Worm (Caenorhabditis elegans) whole organism, L1 larva: Measurements from ENCODE around the gene M03C11.9.

Experiments used
- C16A3.4 ChIP-seq: fragments of 150-350 bp; optimal IDR thresholded peaks from 2 replicates; lab custom pipeline; 2014; ENCODE audit warnings: missing biosample characterization, missing genetic modification characterization
- Y116A8C.19 ChIP-seq: sonication (generic microtip); optimal IDR thresholded peaks from 2 replicates; lab custom pipeline; 2016; ENCODE audit warnings: missing compliant biosample characterization, missing genetic modification characterization, borderline replicate concordance
- alr-1 ChIP-seq: fragments of 200-800 bp; sonication (Bioruptor generic); optimal IDR thresholded peaks from 2 replicates; lab custom pipeline; 2018; ENCODE audit warnings: borderline replicate concordance, mild to moderate bottlenecking, missing genetic modification characterization, missing compliant biosample characterization
- ceh-8 ChIP-seq: fragments of 200-800 bp; sonication (Bioruptor generic); optimal IDR thresholded peaks from 2 replicates; lab custom pipeline; 2018; ENCODE audit warnings: mild to moderate bottlenecking, missing genetic modification characterization, moderate library complexity, missing compliant biosample characterization
- ceh-82 ChIP-seq, 3 experiments: fragments of 150-350 bp in 1 of 3; sonication (generic microtip) in 2 of 3; optimal IDR thresholded peaks; 2 replicates each; lab custom pipeline; 2014 to 2017; ENCODE audit warnings: missing biosample characterization in 3 of 3, missing genetic modification characterization in 3 of 3
- ceh-90 ChIP-seq: sonication (generic microtip); optimal IDR thresholded peaks from 2 replicates; lab custom pipeline; 2016; ENCODE audit warnings: missing genetic modification characterization, missing compliant biosample characterization
- efl-1 ChIP-seq, 4 experiments: fragments of 150-350 bp; optimal IDR thresholded peaks in 3 of 4; peaks in 1 of 4; 1 replicate in 1 of 4; 2 replicates in 3 of 4; lab custom pipeline; 2014; ENCODE audit warnings: missing biosample characterization in 2 of 4, missing genetic modification characterization in 2 of 4, missing genetic modification reagents in 2 of 4
- egl-13 ChIP-seq: sonication (generic microtip); optimal IDR thresholded peaks from 2 replicates; lab custom pipeline; 2016; ENCODE audit warnings: missing genotype, missing genetic modification reagents, missing genetic modification characterization, missing compliant biosample characterization
- elt-2 ChIP-seq: sonication (generic microtip); optimal IDR thresholded peaks from 2 replicates; lab custom pipeline; 2016; ENCODE audit warnings: missing genetic modification characterization, mild to moderate bottlenecking, inconsistent platforms, missing compliant biosample characterization, missing genetic modification reagents
- ets-5 ChIP-seq: fragments of 200-800 bp; sonication (Bioruptor generic); IDR thresholded peaks from 2 replicates; pipeline ENCODE4 v1.3.6; 2022; ENCODE audit warnings: missing genetic modification characterization, missing compliant biosample characterization
- fkh-8 ChIP-seq: sonication (generic microtip); optimal IDR thresholded peaks from 2 replicates; lab custom pipeline; 2016; ENCODE audit warnings: mild to moderate bottlenecking, missing genetic modification characterization, missing compliant biosample characterization
- fos-1 ChIP-seq: fragments of 150-350 bp; optimal IDR thresholded peaks from 2 replicates; lab custom pipeline; 2014; ENCODE audit warnings: missing biosample characterization, missing genetic modification characterization
- hpl-2 ChIP-seq: fragments of 150-350 bp; optimal IDR thresholded peaks from 2 replicates; lab custom pipeline; 2014; ENCODE audit warnings: missing biosample characterization, missing genetic modification reagents, missing genetic modification characterization
- isw-1 ChIP-seq: fragments of 200-800 bp; sonication (Bioruptor generic); IDR thresholded peaks from 2 replicates; pipeline ENCODE4 v1.3.6; 2022; ENCODE audit warnings: missing genetic modification characterization, missing compliant biosample characterization
- lin-14 ChIP-seq: fragments of 200-800 bp; sonication (Bioruptor generic); optimal IDR thresholded peaks from 2 replicates; lab custom pipeline; 2018; ENCODE audit warnings: mild to moderate bottlenecking, missing genetic modification characterization, moderate library complexity, missing compliant biosample characterization
- lin-39 ChIP-seq: fragments of 150-350 bp; optimal IDR thresholded peaks from 2 replicates; lab custom pipeline; 2014; ENCODE audit warnings: missing biosample characterization, missing genetic modification reagents, missing genetic modification characterization
- lir-3 ChIP-seq: sonication (generic microtip); optimal IDR thresholded peaks from 2 replicates; lab custom pipeline; 2016; ENCODE audit warnings: mild to moderate bottlenecking, missing genetic modification characterization, moderate library complexity, missing compliant biosample characterization; ENCODE audit not compliant: poor library complexity
- lsy-2 ChIP-seq, 2 experiments: fragments of 150-350 bp; optimal IDR thresholded peaks; 2 replicates each; lab custom pipeline; 2014; ENCODE audit warnings: missing biosample characterization in 2 of 2, missing genetic modification characterization in 2 of 2
- mep-1 ChIP-seq: fragments of 150-350 bp; optimal IDR thresholded peaks from 2 replicates; lab custom pipeline; 2014; ENCODE audit warnings: missing biosample characterization, missing genetic modification characterization
- nhr-12 ChIP-seq: sonication (generic microtip); optimal IDR thresholded peaks from 2 replicates; lab custom pipeline; 2017; ENCODE audit warnings: missing biosample characterization, missing genetic modification characterization
- nhr-47 ChIP-seq: sonication (generic microtip); optimal IDR thresholded peaks from 2 replicates; lab custom pipeline; 2016; ENCODE audit warnings: mild to moderate bottlenecking, missing genetic modification characterization, moderate library complexity, missing compliant biosample characterization
- nhr-71 ChIP-seq: sonication (generic microtip); optimal IDR thresholded peaks from 2 replicates; lab custom pipeline; 2016; ENCODE audit warnings: mild to moderate bottlenecking, missing genetic modification characterization, moderate library complexity, missing compliant biosample characterization
- nhr-76 ChIP-seq: sonication (generic microtip); optimal IDR thresholded peaks from 2 replicates; lab custom pipeline; 2017; ENCODE audit warnings: missing biosample characterization, missing genetic modification characterization
- nhr-77 ChIP-seq: fragments of 150-350 bp; optimal IDR thresholded peaks from 2 replicates; lab custom pipeline; 2014; ENCODE audit warnings: missing biosample characterization, missing genetic modification characterization
- pax-3 ChIP-seq: fragments of 200-800 bp; sonication (Bioruptor generic); optimal IDR thresholded peaks from 2 replicates; lab custom pipeline; 2018; ENCODE audit warnings: mild to moderate bottlenecking, missing genetic modification characterization, moderate library complexity, missing compliant biosample characterization
- skn-1 ChIP-seq: fragments of 150-350 bp; optimal IDR thresholded peaks from 2 replicates; lab custom pipeline; 2014; ENCODE audit warnings: missing biosample characterization, missing genetic modification characterization
- snu-23 ChIP-seq: sonication (generic microtip); optimal IDR thresholded peaks from 2 replicates; lab custom pipeline; 2016; ENCODE audit warnings: missing genetic modification characterization, missing compliant biosample characterization
- swsn-7 ChIP-seq: sonication (generic microtip); optimal IDR thresholded peaks from 2 replicates; lab custom pipeline; 2016; ENCODE audit warnings: missing genetic modification characterization, missing compliant biosample characterization
- tbx-2 ChIP-seq: sonication (generic microtip); optimal IDR thresholded peaks from 2 replicates; lab custom pipeline; 2016; ENCODE audit warnings: missing genetic modification characterization, missing compliant biosample characterization
- unc-130 ChIP-seq: fragments of 150-350 bp; optimal IDR thresholded peaks from 2 replicates; lab custom pipeline; 2017; ENCODE audit warnings: missing biosample characterization, missing genetic modification characterization, inconsistent platforms
- unc-30 ChIP-seq: sonication (generic microtip); optimal IDR thresholded peaks from 2 replicates; lab custom pipeline; 2017; ENCODE audit warnings: missing biosample characterization, missing genetic modification characterization
- unc-86 ChIP-seq: sonication (generic microtip); optimal IDR thresholded peaks from 2 replicates; lab custom pipeline; 2016; ENCODE audit warnings: missing genetic modification characterization, missing compliant biosample characterization
- zip-4 ChIP-seq: fragments of 200-800 bp; sonication (Bioruptor generic); optimal IDR thresholded peaks from 2 replicates; lab custom pipeline; 2018; ENCODE audit warnings: mild to moderate bottlenecking, missing genetic modification characterization, moderate library complexity, missing compliant biosample characterization
- ztf-11 ChIP-seq, 2 experiments: sonication (generic microtip); optimal IDR thresholded peaks; 2 replicates each; lab custom pipeline; 2016 to 2017; ENCODE audit warnings: missing genetic modification characterization in 2 of 2, missing biosample characterization in 1 of 2, missing compliant biosample characterization in 1 of 2

Gene M03C11.9

DNA sequence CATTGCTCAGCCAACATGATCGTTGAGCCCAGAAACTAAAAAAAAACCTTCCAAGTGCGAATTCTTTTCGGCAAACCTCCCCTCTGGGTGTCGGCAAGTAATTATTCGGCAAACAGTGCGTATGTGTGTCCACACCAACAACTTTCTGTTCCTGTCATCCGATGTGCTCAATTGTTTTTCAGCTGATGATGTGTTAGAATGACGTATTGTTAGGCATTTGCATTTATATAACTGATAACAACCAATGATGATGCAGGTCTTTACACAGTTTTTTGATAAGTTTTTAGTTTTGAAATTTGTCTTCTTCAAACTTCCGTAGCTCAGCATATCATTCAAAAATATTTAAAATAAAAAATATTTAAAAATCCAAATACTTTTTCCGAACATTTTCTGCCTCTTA, 12.6 kb downstream of the M03C11.9 start:
- TF ChIP-seq elt-2 (tag; lab: Kevin White, UChicago): peak; percentile 20
- no peak for TF ChIP-seq mep-1 (tag; lab: Kevin White, UChicago)

DNA sequence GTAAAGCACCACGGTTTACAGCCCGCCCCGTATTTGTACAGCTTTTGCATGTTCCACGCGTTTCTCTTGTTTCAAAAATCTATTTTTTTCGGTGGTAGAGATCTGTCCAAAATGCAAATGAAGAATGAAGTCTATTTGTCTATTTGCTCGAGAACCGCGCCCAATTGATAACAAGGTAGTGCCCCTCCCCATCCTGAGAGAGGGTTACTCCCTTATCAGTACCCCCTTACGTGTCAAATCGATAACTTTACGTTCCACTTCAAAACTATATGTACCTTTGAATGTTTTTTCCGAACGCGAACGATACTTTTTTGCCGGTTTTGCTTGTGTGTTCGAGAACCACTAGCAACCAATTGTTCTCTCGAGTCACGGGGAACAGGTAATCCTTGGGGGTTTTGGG, 15.5 kb downstream of the M03C11.9 start:
- TF ChIP-seq lin-39 (tag; lab: Kevin White, UChicago) (no peak), Y116A8C.19 (tag; lab: Kevin White, UChicago) (no peak), pax-3 (tag; lab: Kevin White, UChicago) (no peak), elt-2 (tag; lab: Kevin White, UChicago) (peak; percentile 20)
- TF ChIP-seq, all 84 proteins: peak for 1

- TF ChIP-seq lir-3 (tag; lab: Kevin White, UChicago): no peak
- TF ChIP-seq unc-30 (tag; lab: Kevin White, UChicago): no peak
- TF ChIP-seq fos-1: no peak
- no peak for TF ChIP-seq ceh-8 (GFP tag; lab: Kevin White, UChicago)
- TF ChIP-seq ceh-90 (tag; lab: Kevin White, UChicago): no peak
- no peak for TF ChIP-seq nhr-76 (tag; lab: Kevin White, UChicago)
- TF ChIP-seq snu-23 (GFP tag; lab: Kevin White, UChicago): no peak
- TF ChIP-seq isw-1 (GFP tag; lab: Robert Waterston, UW): no peak
- no peak for TF ChIP-seq tbx-2 (tag; lab: Kevin White, UChicago)
- no peak for TF ChIP-seq nhr-71 (tag; lab: Kevin White, UChicago)
- no peak for TF ChIP-seq zip-4 (GFP tag; lab: Kevin White, UChicago)
- TF ChIP-seq unc-130 (tag; lab: Kevin White, UChicago): no peak
- TF ChIP-seq C16A3.4 (tag; lab: Kevin White, UChicago): no peak
- TF ChIP-seq skn-1 (tag; lab: Kevin White, UChicago): no peak
- no peak for TF ChIP-seq alr-1
Observed at ce11 chrIII:10373845-10374244, 17.7 kb downstream of the M03C11.9 start.

DNA sequence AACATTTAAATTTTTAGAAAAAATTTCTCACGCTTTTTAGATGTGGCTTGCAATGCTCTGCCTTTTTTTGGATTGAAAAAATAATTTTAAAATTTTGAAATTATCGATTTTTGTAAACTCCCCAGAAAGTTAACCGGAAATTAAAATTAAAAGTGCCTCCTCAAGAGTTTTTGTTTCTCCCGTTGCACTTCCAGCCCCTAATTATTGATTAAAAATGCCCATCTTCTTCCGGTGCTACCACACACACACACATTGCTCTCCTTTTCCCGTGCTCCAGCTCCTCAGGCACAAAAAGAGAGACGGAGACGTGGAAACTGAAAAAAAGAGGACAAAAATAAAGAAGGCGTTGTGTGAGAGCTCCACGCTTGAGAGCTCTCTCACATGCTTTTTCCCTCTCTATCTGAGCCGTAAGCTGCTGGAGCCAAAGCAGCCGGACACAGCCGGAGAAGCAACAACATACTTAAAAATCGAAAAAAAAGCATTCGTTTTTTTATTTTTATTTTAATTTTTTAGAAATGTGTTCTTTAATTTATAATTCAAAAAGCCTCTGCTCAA, 24.1 kb downstream of the M03C11.9 start:
- peak; percentile 58 for TF ChIP-seq lin-14 (GFP tag; lab: Kevin White, UChicago)
- peak; percentile 6 for TF ChIP-seq unc-86 (tag; lab: Kevin White, UChicago)
- TF ChIP-seq nhr-77: no peak
- TF ChIP-seq nhr-12 (tag; lab: Kevin White, UChicago): no peak
- TF ChIP-seq efl-1 (optimal IDR thresholded peaks at IDR 0.05; lab: Kevin White, UChicago): no peak
- peak in 1 of 2 experiments; percentile 85 for TF ChIP-seq efl-1 (GFP tag; optimal IDR thresholded peaks at IDR 0.05 in 1 of 2; lab: Kevin White, UChicago)
- peak; percentile 27 for TF ChIP-seq egl-13 (tag; lab: Kevin White, UChicago)
- TF ChIP-seq ztf-11 (tag; optimal IDR thresholded peaks at IDR 0.05; lab: Kevin White, UChicago): no peak
- TF ChIP-seq ceh-82 (tag; optimal IDR thresholded peaks at IDR 0.05; lab: Kevin White, UChicago): peak in 1 of 3 experiments; percentile 40
- peak; percentile 11 for TF ChIP-seq swsn-7 (tag; lab: Kevin White, UChicago)
- TF ChIP-seq nhr-47 (tag; lab: Kevin White, UChicago): peak; percentile 30
- TF ChIP-seq fkh-8 (tag; lab: Kevin White, UChicago): peak; percentile 69
- TF ChIP-seq pax-3 (tag; lab: Kevin White, UChicago): no peak
- TF ChIP-seq ets-5 (GFP tag; lab: Robert Waterston, UW): no peak
- TF ChIP-seq mep-1 (tag; lab: Kevin White, UChicago): peak; percentile 11
- TF ChIP-seq lsy-2 (tag; optimal IDR thresholded peaks at IDR 0.05; lab: Kevin White, UChicago): peak in 1 of 2 experiments; percentile 26

ce11 chrIII:10364656-10365055, 26.9 kb downstream of the M03C11.9 start, which contains the start of gene tbc-8:
Gene tbc-8 (plus strand): TSS chrIII:10364956.
- TF ChIP-seq lir-3 (tag; lab: Kevin White, UChicago) (no peak), hpl-2 (no peak)
